Worm (Caenorhabditis elegans) whole organism, early embryonic: ENCODE data around the gene tag-267.

ENCODE experiments used
- B0310.2 ChIP-seq: sonication (generic microtip); optimal IDR thresholded peaks from 2 replicates; lab custom pipeline; 2016; ENCODE audit warnings: mild to moderate bottlenecking, missing genetic modification characterization, missing compliant biosample characterization
- aly-1 ChIP-seq: sonication (generic microtip); optimal IDR thresholded peaks from 2 replicates; lab custom pipeline; 2016; ENCODE audit warnings: missing genetic modification characterization, missing compliant biosample characterization
- ama-1 ChIP-seq: fragments of 150-350 bp; optimal IDR thresholded peaks from 2 replicates; lab custom pipeline; 2014
- ceh-13 ChIP-seq: fragments of 200-800 bp; sonication (Bioruptor generic); optimal IDR thresholded peaks from 2 replicates; lab custom pipeline; 2018; ENCODE audit warnings: mild to moderate bottlenecking, missing genetic modification characterization, missing compliant biosample characterization
- ets-7 ChIP-seq: sonication (generic microtip); optimal IDR thresholded peaks from 2 replicates; lab custom pipeline; 2016; ENCODE audit warnings: missing genotype, missing genetic modification characterization, missing compliant biosample characterization
- hmbx-1 ChIP-seq: sonication (generic microtip); optimal IDR thresholded peaks from 2 replicates; lab custom pipeline; 2016; ENCODE audit warnings: mild to moderate bottlenecking, missing genetic modification characterization, missing compliant biosample characterization
- hmg-4 ChIP-seq: fragments of 200-800 bp; sonication (Bioruptor generic); optimal IDR thresholded peaks from 2 replicates; lab custom pipeline; 2018; ENCODE audit warnings: mild to moderate bottlenecking, missing genetic modification characterization, missing compliant biosample characterization
- pes-1 ChIP-seq: fragments of 200-800 bp; sonication (Bioruptor generic); IDR thresholded peaks from 2 replicates; pipeline ENCODE4 v1.3.6; 2022; ENCODE audit warnings: missing genetic modification reagents, missing genetic modification characterization, missing compliant biosample characterization
- scrt-1 ChIP-seq: fragments of 200-800 bp; sonication (Bioruptor generic); IDR thresholded peaks from 2 replicates; pipeline ENCODE4 v1.3.6; 2022; ENCODE audit warnings: missing genetic modification characterization, missing compliant biosample characterization
- tra-4 ChIP-seq: sonication (generic microtip); optimal IDR thresholded peaks from 2 replicates; lab custom pipeline; 2017; ENCODE audit warnings: missing genetic modification characterization, missing compliant biosample characterization

DNA sequence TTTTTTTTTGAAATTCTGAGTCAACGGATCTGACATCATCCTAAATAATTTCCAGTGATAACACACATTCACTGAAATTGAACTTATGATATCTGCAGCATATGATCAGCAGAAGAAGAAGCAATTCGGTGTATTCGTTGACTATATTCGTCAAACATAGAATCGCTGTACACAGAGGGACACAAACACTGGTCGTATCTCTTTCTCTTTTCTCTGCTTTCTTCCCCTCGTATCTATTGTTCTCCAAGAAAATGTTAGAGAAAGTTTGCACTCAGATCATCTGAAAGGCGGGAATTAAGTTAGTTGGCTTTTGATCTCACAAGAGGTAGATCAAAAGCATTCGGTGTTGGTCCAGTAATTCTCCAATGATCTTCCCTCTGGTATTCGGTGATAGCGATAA is 9.9 kb downstream of the tag-267 start:
- no peak for TF ChIP-seq tra-4 (tag; lab: Kevin White, UChicago)
- no peak for TF ChIP-seq ama-1 (lab: Kevin White, UChicago)
- no peak for TF ChIP-seq aly-1 (tag; lab: Kevin White, UChicago)
- TF ChIP-seq pes-1 (GFP tag; lab: Robert Waterston, UW): no peak
- no peak for TF ChIP-seq B0310.2 (tag; lab: Kevin White, UChicago)
- no peak for TF ChIP-seq ets-7
- no peak for TF ChIP-seq ceh-13
- TF ChIP-seq scrt-1: no peak
- no peak for TF ChIP-seq hmbx-1 (tag; lab: Kevin White, UChicago)
- TF ChIP-seq hmg-4 (GFP tag; lab: Kevin White, UChicago): no peak
